Worm (Caenorhabditis elegans): ENCODE results near the gene srj-53.

Gene srj-53

ce11 chrV:725807-726572, 31.5 kb upstream of the srj-53 start:
- TF ChIP-seq ccch-3 (GFP tag; optimal IDR thresholded peaks at IDR 0.05) (no peak), Y56A3A.18 (GFP tag; IDR thresholded peaks at IDR 0.05) (0 out of 2 replicates have a peak, but pooled peaks have one; percentile 8), T26A5.8 (tag; optimal IDR thresholded peaks at IDR 0.05) (no peak), mes-4 (tag; optimal IDR thresholded peaks at IDR 0.05) (no peak), efl-1 (GFP tag; optimal IDR thresholded peaks at IDR 0.05) (no peak), egl-18 (GFP tag; IDR thresholded peaks at IDR 0.05) (no peak; the same call in 1 of the 2 replicates), nhr-120 (GFP tag; IDR thresholded peaks at IDR 0.05) (peak; percentile 70; the same call in 1 of the 2 replicates), F23B12.7 (tag; optimal IDR thresholded peaks at IDR 0.05; ENCODE audit: insufficient read depth) (no peak), ztf-3 (GFP tag; optimal IDR thresholded peaks at IDR 0.05) (peak; percentile 15), somi-1 (GFP tag; optimal IDR thresholded peaks at IDR 0.05) (no peak), ztf-18 (tag; optimal IDR thresholded peaks at IDR 0.05) (no peak), madf-10 (tag; optimal IDR thresholded peaks at IDR 0.05) (no peak), C06A6.2 (GFP tag; conservative IDR thresholded peaks at IDR 0.05) (no peak), attf-6 (GFP tag; IDR thresholded peaks at IDR 0.05) (no peak), lin-40 (tag; optimal IDR thresholded peaks at IDR 0.05) (no peak), D2030.7 (GFP tag; IDR thresholded peaks at IDR 0.05) (no peak), sptf-2 (GFP tag; optimal IDR thresholded peaks at IDR 0.05) (no peak), bed-1 (GFP tag; IDR thresholded peaks at IDR 0.05) (no peak), snpc-1.3 (tag; optimal IDR thresholded peaks at IDR 0.05; ENCODE audit: insufficient read depth) (no peak), tbp1 (GFP tag; optimal IDR thresholded peaks at IDR 0.05) (no peak), nfyb-1 (GFP tag; IDR thresholded peaks at IDR 0.05) (no peak; the same call in none of the 2 replicates), ceh-58 (GFP tag; IDR thresholded peaks at IDR 0.05) (no peak), atf-7 (tag; optimal IDR thresholded peaks at IDR 0.05) (no peak), bed-2 (GFP tag; IDR thresholded peaks at IDR 0.05) (0 out of 2 replicates have a peak, but pooled peaks have one; percentile 6), F33H1.4 (GFP tag; IDR thresholded peaks at IDR 0.05) (no peak), rpc-1 (optimal IDR thresholded peaks at IDR 0.05) (no peak), rpc-1 (tag; optimal IDR thresholded peaks at IDR 0.05) (no peak), die-1 (tag; optimal IDR thresholded peaks at IDR 0.05) (peak; percentile 31), lir-1 (GFP tag; conservative IDR thresholded peaks at IDR 0.05) (no peak), nhr-179 (tag; optimal IDR thresholded peaks at IDR 0.05) (no peak), B0019.2 (GFP tag; conservative IDR thresholded peaks at IDR 0.05) (no peak), pha-4 (tag; optimal IDR thresholded peaks at IDR 0.05) (no peak), hlh-26 (GFP tag; conservative IDR thresholded peaks at IDR 0.05) (no peak), let-607 (tag; optimal IDR thresholded peaks at IDR 0.05) (no peak), pbrm-1 (GFP tag; IDR thresholded peaks at IDR 0.05) (no peak), zfh-2 (GFP tag; conservative IDR thresholded peaks at IDR 0.05) (0 out of 2 replicates have a peak, but pooled peaks have one; percentile 27), F52B5.7 (tag; optimal IDR thresholded peaks at IDR 0.05) (no peak), ets-4 (GFP tag; optimal IDR thresholded peaks at IDR 0.05) (no peak), mel-28 (tag; optimal IDR thresholded peaks at IDR 0.05; ENCODE audit: borderline replicate concordance) (no peak), hmg-1.2 (GFP tag; IDR thresholded peaks at IDR 0.05) (no peak), ZK185.1 (tag; optimal IDR thresholded peaks at IDR 0.05; ENCODE audit: poor library complexity, severe bottlenecking) (peak; percentile 77), unc-62 (GFP tag; optimal IDR thresholded peaks at IDR 0.05) (no peak), ztf-25 (GFP tag; IDR thresholded peaks at IDR 0.05) (no peak), athp-1 (tag; optimal IDR thresholded peaks at IDR 0.05) (no peak), nhr-90 (tag; optimal IDR thresholded peaks at IDR 0.05) (peak; percentile 5), ceh-79 (tag; optimal IDR thresholded peaks at IDR 0.05) (no peak), K12H6.12 (tag; optimal IDR thresholded peaks at IDR 0.05) (no peak), lin-35 (GFP tag; optimal IDR thresholded peaks at IDR 0.05) (peak in 1 of 3 experiments; percentile 31)
